Worm (Caenorhabditis elegans): ENCODE results near the gene ZC196.5.

ZC196.5 gene

DNA sequence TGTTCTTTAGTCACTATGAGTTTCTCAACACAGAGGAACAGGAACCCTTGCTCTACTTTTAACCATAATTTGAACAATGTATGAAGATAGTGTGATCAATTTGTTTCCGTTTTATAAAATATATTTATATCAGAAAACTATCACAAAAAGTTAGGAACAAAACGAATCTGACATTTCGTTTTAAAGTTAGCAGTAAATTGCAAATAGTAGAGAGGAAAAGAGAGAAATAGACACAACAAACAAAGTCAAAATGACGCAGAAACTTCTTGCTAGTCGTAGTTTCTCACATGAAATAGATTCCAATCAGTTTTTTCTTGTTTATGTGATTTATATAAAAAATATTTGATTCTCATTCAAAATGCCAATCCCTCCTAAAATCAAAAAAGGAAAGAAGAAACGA is at the start of gene ZC196.5:
Gene ZC196.5, plus strand, starts transcription at position 301 of the 400 bp plus-strand sequence.
- TF ChIP-seq ama-1 (optimal IDR thresholded peaks at IDR 0.05) (no peak), nfya-1 (tag; optimal IDR thresholded peaks at IDR 0.05; ENCODE audit: insufficient read depth) (no peak), nhr-76 (tag; optimal IDR thresholded peaks at IDR 0.05) (no peak), nhr-11 (tag; optimal IDR thresholded peaks at IDR 0.05) (no peak), lin-39 (tag; optimal IDR thresholded peaks at IDR 0.05) (no peak), snpc-4 (tag; optimal IDR thresholded peaks at IDR 0.05) (no peak), nhr-67 (tag; optimal IDR thresholded peaks at IDR 0.05) (no peak), ztf-11 (tag; optimal IDR thresholded peaks at IDR 0.05) (no peak), elt-1 (tag; optimal IDR thresholded peaks at IDR 0.05) (no peak), nhr-43 (tag; optimal IDR thresholded peaks at IDR 0.05; ENCODE audit: poor library complexity, severe bottlenecking) (no peak)

DNA sequence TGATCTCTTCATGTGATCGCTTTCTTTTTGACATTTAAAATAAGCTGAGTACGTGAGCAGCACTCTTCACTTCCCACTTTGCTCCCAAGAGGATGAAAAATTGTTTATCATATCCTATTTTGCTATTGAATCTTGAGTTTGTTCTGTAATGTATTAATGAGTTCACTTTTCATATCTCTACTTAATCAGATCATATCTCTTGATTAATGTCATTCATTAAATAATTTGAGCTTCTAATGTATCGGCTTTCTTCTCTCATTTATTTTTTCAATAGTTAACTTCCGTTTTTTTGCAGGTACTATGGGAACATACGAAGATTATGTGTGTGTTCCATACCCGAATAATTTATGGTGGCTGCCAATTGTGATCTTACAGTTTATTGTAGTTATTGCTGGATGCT is 48.1 kb upstream of the ZC196.5 start, which contains the start of gene ZC190.2:
Gene ZC190.2, plus strand, starts transcription at position 301 of the 400 bp plus-strand sequence.
- no peak for TF ChIP-seq daf-12 (tag; optimal IDR thresholded peaks at IDR 0.05)
- no peak for TF ChIP-seq nhr-25 (tag; optimal IDR thresholded peaks at IDR 0.05)
- no peak for TF ChIP-seq fkh-10 (GFP tag; optimal IDR thresholded peaks at IDR 0.05)

ce11 chrV:8682719-8683118 is 46.5 kb upstream of the ZC196.5 start, which contains the start of gene cln-3.3:
Gene cln-3.3, plus strand, starts transcription at chrV:8683052.
- no peak for TF ChIP-seq nhr-23 (tag; optimal IDR thresholded peaks at IDR 0.05)
- no peak for TF ChIP-seq unc-62 (GFP tag; optimal IDR thresholded peaks at IDR 0.05)
- TF ChIP-seq R02D3.7 (tag; optimal IDR thresholded peaks at IDR 0.05): no peak
- no peak for TF ChIP-seq ztf-11 (tag; optimal IDR thresholded peaks at IDR 0.05)
- peak; percentile 45 for TF ChIP-seq pqm-1 (tag; optimal IDR thresholded peaks at IDR 0.05)
- TF ChIP-seq elt-2 (tag; optimal IDR thresholded peaks at IDR 0.05): peak; percentile 70
- TF ChIP-seq nhr-28 (tag; optimal IDR thresholded peaks at IDR 0.05): no peak
- no peak for TF ChIP-seq daf-12 (tag; optimal IDR thresholded peaks at IDR 0.05)
- TF ChIP-seq ceh-82 (tag; optimal IDR thresholded peaks at IDR 0.05): no peak
- no peak for TF ChIP-seq fkh-2 (tag; optimal IDR thresholded peaks at IDR 0.05)
- TF ChIP-seq lsy-12 (tag; optimal IDR thresholded peaks at IDR 0.05): no peak

ce11 chrV:8683787-8684186 is 45.4 kb upstream of the ZC196.5 start:
- no peak for TF ChIP-seq nhr-76 (tag; optimal IDR thresholded peaks at IDR 0.05)
- TF ChIP-seq unc-62 (GFP tag; optimal IDR thresholded peaks at IDR 0.05): no peak
- no peak for TF ChIP-seq nhr-77 (tag; optimal IDR thresholded peaks at IDR 0.05)
- no peak for TF ChIP-seq elt-2 (tag; optimal IDR thresholded peaks at IDR 0.05)
- no peak for TF ChIP-seq eor-1 (tag; optimal IDR thresholded peaks at IDR 0.05)
- TF ChIP-seq snpc-4 (tag; optimal IDR thresholded peaks at IDR 0.05): no peak
- no peak for TF ChIP-seq aly-2 (tag; optimal IDR thresholded peaks at IDR 0.05)

DNA sequence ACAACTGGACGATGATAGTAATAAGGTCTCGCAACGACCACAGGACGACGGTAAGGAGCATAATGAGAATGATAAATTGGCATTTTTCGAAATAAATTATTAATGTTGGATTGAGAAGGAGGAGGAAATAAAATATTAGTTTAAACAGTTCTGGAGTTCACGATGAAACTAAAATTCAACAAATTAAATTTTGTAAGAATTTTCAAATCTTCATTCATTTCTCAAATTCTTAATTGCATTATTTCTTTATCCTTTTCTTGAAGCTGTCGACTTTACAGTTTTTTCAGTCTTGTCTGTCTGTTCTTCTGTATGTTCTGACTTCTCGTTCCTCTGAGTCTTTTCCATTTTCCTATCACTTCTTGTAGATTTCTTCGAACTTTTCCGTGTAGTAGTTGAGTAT is 42.4 kb upstream of the ZC196.5 start, which contains the start of gene ZC190.7:
Gene ZC190.7, minus strand, starts transcription at position 101 of the 400 bp plus-strand sequence.
- TF ChIP-seq snpc-4 (tag; optimal IDR thresholded peaks at IDR 0.05): no peak
- TF ChIP-seq ZK546.5 (tag; optimal IDR thresholded peaks at IDR 0.05): no peak
- no peak for TF ChIP-seq fkh-2 (tag; optimal IDR thresholded peaks at IDR 0.05)
- TF ChIP-seq skn-1 (tag; optimal IDR thresholded peaks at IDR 0.05): no peak
- no peak for TF ChIP-seq ceh-28 (tag; optimal IDR thresholded peaks at IDR 0.05)
- TF ChIP-seq ceh-9 (tag; optimal IDR thresholded peaks at IDR 0.05): no peak
- TF ChIP-seq nfya-1 (tag; optimal IDR thresholded peaks at IDR 0.05; ENCODE audit: insufficient read depth): no peak
- TF ChIP-seq nhr-76 (tag; optimal IDR thresholded peaks at IDR 0.05): no peak
- no peak for TF ChIP-seq ztf-4 (tag; optimal IDR thresholded peaks at IDR 0.05)

ce11 chrV:8687707-8688106 is 41.5 kb upstream of the ZC196.5 start, which contains the start of gene ZC190.8:
Gene ZC190.8, minus strand, starts transcription at chrV:8687807.
- TF ChIP-seq pha-4 (tag; optimal IDR thresholded peaks at IDR 0.05) (no peak), mdl-1 (tag; optimal IDR thresholded peaks at IDR 0.05) (no peak), eor-1 (tag; optimal IDR thresholded peaks at IDR 0.05) (no peak), lin-39 (tag; optimal IDR thresholded peaks at IDR 0.05) (no peak), unc-62 (GFP tag; optimal IDR thresholded peaks at IDR 0.05) (no peak), pqm-1 (tag; optimal IDR thresholded peaks at IDR 0.05) (no peak)

Measured in whole organism, L3 larva.